Worm (Caenorhabditis elegans) whole organism, L4 larva: ENCODE results near the gene shc-3.

Source experiments
- Y48G9A.11 ChIP-seq: fragments of 200-800 bp; sonication (Bioruptor generic); IDR thresholded peaks from 2 replicates; pipeline ENCODE4 v1.3.6; 2022; ENCODE audit warnings: missing genetic modification reagents, missing genetic modification characterization, missing compliant biosample characterization
- egl-27 ChIP-seq: sonication (generic microtip); optimal IDR thresholded peaks from 3 replicates; lab custom pipeline; 2017; ENCODE audit warnings: missing biosample characterization, missing genetic modification reagents, missing genetic modification characterization
- egl-43 ChIP-seq: fragments of 200-800 bp; sonication (Bioruptor generic); IDR thresholded peaks from 2 replicates; pipeline ENCODE4 v1.3.6; 2022; ENCODE audit warnings: missing genetic modification reagents, missing genetic modification characterization, missing compliant biosample characterization
- nhr-102 ChIP-seq: sonication (generic microtip); optimal IDR thresholded peaks from 2 replicates; lab custom pipeline; 2016; ENCODE audit warnings: mild to moderate bottlenecking, missing genetic modification characterization, moderate library complexity, missing compliant biosample characterization
- nhr-11 ChIP-seq: fragments of 150-350 bp; optimal IDR thresholded peaks from 2 replicates; lab custom pipeline; 2014; ENCODE audit warnings: missing biosample characterization, missing genetic modification characterization
- nhr-25 ChIP-seq: sonication (generic microtip); optimal IDR thresholded peaks from 2 replicates; lab custom pipeline; 2017; ENCODE audit warnings: missing genetic modification characterization, mild to moderate bottlenecking, missing compliant biosample characterization, antibody characterized with exemption, moderate library complexity, borderline replicate concordance; ENCODE audit not compliant: insufficient read depth
- snpc-4 ChIP-seq: fragments of 150-350 bp; optimal IDR thresholded peaks from 2 replicates; lab custom pipeline; 2014; ENCODE audit warnings: missing biosample characterization, missing genetic modification characterization
- unc-130 ChIP-seq: sonication (generic microtip); optimal IDR thresholded peaks from 2 replicates; lab custom pipeline; 2016; ENCODE audit warnings: missing genetic modification reagents, missing genetic modification characterization, missing compliant biosample characterization
- unc-62 ChIP-seq, 3 experiments: fragments of 150-350 bp in 1 of 3; sonication (generic microtip); optimal IDR thresholded peaks in 2 of 3; peaks in 1 of 3; 1 replicate in 1 of 3; 2 replicates in 2 of 3; lab custom pipeline; 2014 to 2017; ENCODE audit warnings: missing biosample characterization in 3 of 3, missing genetic modification characterization in 3 of 3, missing genetic modification reagents in 3 of 3, missing genotype in 1 of 3
- ztf-11 ChIP-seq: fragments of 150-350 bp; optimal IDR thresholded peaks from 2 replicates; lab custom pipeline; 2014; ENCODE audit warnings: missing biosample characterization, missing genetic modification characterization

DNA sequence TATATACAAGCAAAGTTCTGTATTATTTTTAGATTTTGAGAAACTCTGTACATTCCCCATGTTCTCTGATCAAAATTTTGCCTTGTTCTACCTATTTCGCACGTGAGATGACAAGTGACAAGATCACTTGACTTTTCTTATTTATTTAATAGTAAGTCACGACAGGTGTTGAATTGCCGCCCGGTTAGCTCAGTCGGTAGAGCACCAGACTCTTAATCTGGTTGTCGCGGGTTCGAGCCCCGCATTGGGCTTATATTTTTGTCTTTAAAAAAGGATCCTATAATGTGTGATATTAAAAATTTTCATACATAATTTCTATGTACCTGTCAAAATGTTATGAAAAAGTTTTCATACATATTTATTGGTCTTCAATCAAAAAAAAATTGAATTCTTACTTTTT lies 2.6 kb upstream of the shc-3 start:
- TF ChIP-seq nhr-11 (no peak), ztf-11 (no peak), unc-62 (GFP tag; optimal IDR thresholded peaks at IDR 0.05 in 1 of 2; lab: Kevin White, UChicago) (no peak), unc-62 (tag; optimal IDR thresholded peaks at IDR 0.05; lab: Kevin White, UChicago) (no peak), nhr-25 (tag; lab: Kevin White, UChicago) (no peak), snpc-4 (no peak), nhr-102 (tag; lab: Kevin White, UChicago) (no peak), Y48G9A.11 (GFP tag; lab: Robert Waterston, UW) (no peak), unc-130 (GFP tag; lab: Kevin White, UChicago) (no peak), egl-43 (GFP tag; lab: Robert Waterston, UW) (no peak; the same call in 1 of the 2 replicates), egl-27 (tag; lab: Kevin White, UChicago) (no peak)
